Fruit fly (Drosophila melanogaster): Measurements from ENCODE around the gene CG46510.
"Not testable (repeated sequence)": the region's sequence is repeated elsewhere in the genome, so short reads cannot be mapped to it uniquely, and the experiment has no call there.

- not testable (repeated sequence) for TF ChIP-seq gl (tag; optimal IDR thresholded peaks at IDR 0.05); fd96Ca (GFP tag; IDR thresholded peaks at IDR 0.05); Pif1B (GFP tag; optimal IDR thresholded peaks at IDR 0.05); Ets98B (GFP tag; IDR thresholded peaks at IDR 0.05); EcR (GFP tag; optimal IDR thresholded peaks at IDR 0.05); CG14655 (GFP tag; optimal IDR thresholded peaks at IDR 0.05); CG13204 (GFP tag; optimal IDR thresholded peaks at IDR 0.05); CG12605 (GFP tag; IDR thresholded peaks at IDR 0.05); CG34367 (tag; optimal IDR thresholded peaks at IDR 0.05); CG32121 (GFP tag; IDR thresholded peaks at IDR 0.05); D1 (tag; optimal IDR thresholded peaks at IDR 0.05)
These were observed 34.7 kb downstream of the CG46510 start, which contains the start of gene CG46516 for dm6 chrX:22212028-22212427.

Data from whole organism, pupa.